Fruit fly (Drosophila melanogaster) whole organism: ENCODE measurements around the gene Sec23.

Source experiments
- CG8478 ChIP-seq: fragments of >200 bp; optimal IDR thresholded peaks from 2 replicates; lab custom pipeline; 2018; ENCODE audit warnings: inconsistent platforms
- Dll ChIP-seq: fragments of >200 bp; optimal IDR thresholded peaks from 2 replicates; lab custom pipeline; 2017
- EcR ChIP-seq, 2 experiments: fragments of >200 bp; optimal IDR thresholded peaks; 2 replicates each; lab custom pipeline; 2017; ENCODE audit warnings: missing biosample characterization in 2 of 2, missing genetic modification characterization in 2 of 2, missing genetic modification reagents in 2 of 2
- pan ChIP-seq: fragments of >200 bp; optimal IDR thresholded peaks from 2 replicates; lab custom pipeline; 2017
- psq ChIP-seq: fragments of >200 bp; optimal IDR thresholded peaks from 2 replicates; lab custom pipeline; 2017
- usp ChIP-seq: fragments of >200 bp; optimal IDR thresholded peaks from 2 replicates; lab custom pipeline; 2017; ENCODE audit warnings: missing biosample characterization, missing genetic modification characterization, mixed read lengths

Gene Sec23

DNA sequence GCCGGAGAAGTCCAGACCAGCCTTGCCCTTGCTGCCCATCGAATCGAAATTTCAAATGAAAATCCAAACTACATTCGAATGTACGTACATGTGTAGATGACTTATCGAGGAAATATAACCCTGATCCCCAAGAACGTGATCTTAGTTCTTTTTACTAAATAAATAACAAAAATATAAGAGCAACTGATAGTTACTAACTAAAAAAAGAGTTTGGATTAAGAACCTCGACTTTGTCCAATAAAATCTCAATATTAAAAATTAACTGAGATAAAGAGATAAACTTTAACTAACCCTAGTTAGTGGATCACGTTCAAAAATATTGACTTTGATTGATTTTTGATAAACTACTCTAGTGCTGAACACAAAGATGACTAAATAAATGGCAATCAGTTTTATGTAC lies 13.3 kb upstream of the Sec23 start, which contains the start of gene CG31546:
CG31546 (minus strand) TSS at position 101 of the 400 bp plus-strand sequence.
- no peak for TF ChIP-seq CG8478
- no peak for TF ChIP-seq EcR (GFP tag; optimal IDR thresholded peaks at IDR 0.05; lab: Kevin White, UChicago)
- no peak for TF ChIP-seq usp (GFP tag; lab: Kevin White, UChicago)
- no peak for TF ChIP-seq Dll (lab: Kevin White, UChicago)
- no peak for TF ChIP-seq pan (lab: Kevin White, UChicago)
- TF ChIP-seq psq (lab: Kevin White, UChicago), result no peak

DNA sequence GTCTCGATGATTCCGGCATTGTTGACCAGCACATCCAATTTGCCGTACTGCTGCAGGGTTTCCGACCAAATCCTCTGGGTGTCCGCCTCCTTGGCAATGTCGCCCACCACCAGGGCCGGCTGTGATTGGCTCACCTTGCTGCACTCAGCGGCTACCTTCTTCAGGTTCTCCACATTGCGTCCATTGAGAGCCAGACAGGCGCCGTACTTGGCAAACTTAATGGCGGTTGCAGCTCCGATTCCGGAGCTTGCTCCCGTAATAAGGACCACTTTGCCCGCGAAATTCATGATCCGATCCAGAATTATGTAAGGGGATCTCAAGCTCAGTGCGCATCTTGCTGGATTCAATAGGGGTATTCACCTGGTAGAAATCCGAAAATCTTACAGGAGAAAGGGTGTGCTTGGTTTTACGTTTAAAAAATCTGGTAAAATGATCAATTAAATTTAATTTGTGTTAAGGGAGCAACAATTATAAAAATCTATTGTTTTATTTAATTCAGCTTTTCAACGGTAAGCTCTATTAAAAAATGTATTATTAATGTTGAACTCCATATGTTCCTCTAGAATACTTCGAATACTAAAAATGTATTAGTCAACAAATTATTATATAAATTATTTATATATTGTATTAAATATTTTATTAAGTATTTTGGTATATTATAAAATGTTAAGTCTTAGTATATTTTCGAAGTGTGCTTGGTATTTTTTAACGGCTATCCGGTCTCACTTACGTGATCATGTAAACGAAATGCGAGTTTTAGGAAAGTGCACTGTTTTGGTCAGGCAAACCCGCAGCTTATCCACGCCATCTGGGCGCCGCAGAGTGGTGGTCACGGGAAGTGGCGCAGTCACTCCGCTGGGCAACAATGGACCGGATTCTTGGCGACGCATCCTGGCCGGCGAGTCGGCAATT lies 12.1 kb upstream of the Sec23 start, which contains the start of the genes CG31548 and CG12170:
CG31548 (minus strand) TSS at position 334 of the 912 bp plus-strand sequence.
CG12170 (plus strand) TSS at position 716 of the 912 bp plus-strand sequence.
- TF ChIP-seq usp (GFP tag; lab: Kevin White, UChicago) (no peak), CG8478 (no peak), psq (lab: Kevin White, UChicago) (no peak), EcR (GFP tag; optimal IDR thresholded peaks at IDR 0.05; lab: Kevin White, UChicago) (no peak), pan (lab: Kevin White, UChicago) (no peak), Dll (lab: Kevin White, UChicago) (no peak)

DNA sequence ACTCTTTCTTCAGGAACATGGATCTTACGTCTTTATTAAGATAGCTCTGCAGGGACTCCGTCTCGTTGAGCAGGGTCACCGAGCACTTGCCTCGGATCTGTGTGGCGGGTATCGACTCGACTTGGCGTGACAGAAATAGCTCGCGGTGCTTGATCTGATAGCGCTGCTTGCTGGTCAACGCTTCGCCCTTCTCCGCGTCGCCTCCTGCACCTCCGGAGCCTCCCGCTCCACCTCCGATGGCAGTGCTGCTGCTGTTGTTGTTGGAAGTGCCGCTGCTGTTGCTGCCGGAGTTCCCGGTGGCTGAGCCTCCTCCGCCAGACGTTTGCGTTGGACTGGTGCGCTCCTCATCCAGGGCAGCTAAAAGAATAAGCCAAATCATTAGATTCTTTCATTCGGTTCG lies 5.4 kb upstream of the Sec23 start:
- TF ChIP-seq CG8478 (no peak), psq (lab: Kevin White, UChicago) (no peak)

DNA sequence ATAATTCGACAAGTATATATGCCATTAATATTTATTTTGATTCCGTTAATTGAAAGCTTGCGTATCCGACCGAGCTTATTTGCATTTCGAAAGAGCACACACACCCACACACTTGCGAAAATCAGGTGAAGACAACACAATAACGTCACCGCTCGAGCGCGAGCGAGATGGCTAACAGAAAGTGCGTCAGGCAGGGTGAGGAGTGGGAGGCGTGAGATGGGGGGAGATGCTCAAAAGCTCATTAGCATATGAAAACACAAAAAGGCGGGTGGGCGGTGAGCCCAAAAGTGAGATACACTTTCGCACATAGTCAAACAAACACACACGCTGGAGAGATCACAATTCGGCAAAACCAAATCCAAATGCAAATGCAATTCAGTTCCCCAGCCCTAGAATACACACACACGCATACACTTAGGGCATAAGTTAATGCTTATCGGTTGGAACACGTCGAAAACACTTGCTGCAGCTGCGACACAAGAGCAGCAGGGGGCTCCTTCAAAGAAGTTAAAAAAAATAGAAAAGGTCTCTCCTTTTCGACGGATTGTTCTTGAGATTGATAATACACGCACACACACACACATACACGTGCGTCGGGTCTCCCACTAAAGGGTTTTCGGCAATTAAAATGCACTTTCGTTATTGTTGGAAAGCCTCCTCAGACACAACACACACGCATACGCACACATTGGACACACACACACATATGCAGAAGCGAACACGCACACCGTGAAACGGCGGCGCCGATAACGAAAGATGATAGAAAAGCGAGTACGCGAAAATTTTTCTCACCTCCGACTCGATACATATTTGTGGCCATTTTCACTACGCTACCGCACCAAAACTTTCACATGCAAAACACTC lies 928 bp upstream of the Sec23 start:
- TF ChIP-seq usp (GFP tag; lab: Kevin White, UChicago), result no peak
- no peak for TF ChIP-seq EcR (GFP tag; optimal IDR thresholded peaks at IDR 0.05; lab: Kevin White, UChicago)
- TF ChIP-seq CG8478, result no peak
- TF ChIP-seq psq (lab: Kevin White, UChicago), result no peak
- no peak for TF ChIP-seq pan (lab: Kevin White, UChicago)
- TF ChIP-seq Dll (lab: Kevin White, UChicago), result no peak

DNA sequence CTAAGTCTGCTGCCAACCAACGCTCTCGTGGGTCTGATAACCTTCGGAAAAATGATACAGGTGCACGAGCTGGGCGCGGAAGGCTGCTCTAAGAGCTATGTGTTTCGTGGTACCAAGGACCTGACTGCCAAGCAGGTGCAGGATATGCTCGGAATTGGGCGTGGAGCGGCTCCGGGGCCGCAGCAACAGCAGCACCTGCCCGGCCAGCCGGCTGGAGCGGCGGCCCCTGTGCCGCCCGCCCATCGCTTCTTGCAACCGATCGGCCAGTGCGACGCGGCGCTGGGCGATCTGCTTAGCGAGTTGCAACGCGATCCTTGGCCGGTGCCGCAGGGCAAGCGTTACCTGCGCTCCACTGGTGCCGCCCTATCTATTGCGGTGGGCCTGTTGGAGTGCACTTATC lies 1.0 kb downstream of the Sec23 start:
- no peak for TF ChIP-seq pan (lab: Kevin White, UChicago)
- TF ChIP-seq CG8478, result no peak

DNA sequence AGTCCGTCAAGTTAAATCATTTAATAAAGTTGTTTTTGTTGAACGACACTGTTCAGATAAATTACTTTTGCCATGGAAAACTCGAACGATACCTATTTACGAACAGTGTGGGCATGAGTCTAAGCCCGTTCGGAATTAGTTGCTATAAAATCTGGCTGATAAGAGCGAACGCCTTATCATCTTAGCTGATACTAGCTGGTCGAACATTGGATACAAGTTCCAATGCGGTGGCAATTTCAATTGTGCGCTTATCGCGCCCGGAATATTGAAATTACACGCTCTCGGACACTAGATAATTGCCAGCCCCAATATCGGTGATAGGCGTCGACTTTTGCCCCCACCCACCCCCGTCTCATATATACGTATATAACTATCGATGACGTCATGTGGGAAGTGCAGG lies 5.0 kb downstream of the Sec23 start:
- TF ChIP-seq usp (GFP tag; lab: Kevin White, UChicago) (no peak), pan (lab: Kevin White, UChicago) (no peak), EcR (GFP tag; optimal IDR thresholded peaks at IDR 0.05; lab: Kevin White, UChicago) (no peak), CG8478 (no peak), psq (lab: Kevin White, UChicago) (no peak), Dll (lab: Kevin White, UChicago) (no peak)

DNA sequence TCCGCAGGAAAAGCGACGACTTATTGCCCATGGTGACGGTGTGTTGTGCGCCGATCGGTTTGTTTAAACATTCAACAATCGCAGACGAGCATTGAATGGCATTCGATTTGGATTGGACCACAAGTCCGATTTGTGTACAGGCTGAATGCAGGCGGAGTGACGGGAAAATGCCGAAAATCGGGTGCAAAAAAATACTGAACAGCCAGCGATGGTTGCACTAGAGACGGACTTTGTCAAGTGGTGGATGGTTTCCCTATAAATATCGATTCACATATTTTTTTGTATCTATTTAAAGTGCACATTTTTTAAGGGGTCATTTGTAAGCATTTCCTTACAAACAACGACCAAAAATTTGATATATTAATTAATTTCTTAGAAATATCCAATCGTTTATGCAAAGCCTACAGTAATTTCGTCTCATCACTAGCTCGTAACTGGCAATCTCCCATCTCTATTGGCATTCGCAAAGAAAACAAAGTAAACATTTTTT lies 5.9 kb downstream of the Sec23 start, which contains the start of the genes elm and MED27:
elm (minus strand) TSS at position 170 of the 490 bp plus-strand sequence.
MED27 (plus strand) TSS at position 448 of the 490 bp plus-strand sequence.
- TF ChIP-seq CG8478 (no peak), Dll (lab: Kevin White, UChicago) (no peak), pan (lab: Kevin White, UChicago) (no peak), psq (lab: Kevin White, UChicago) (no peak), EcR (GFP tag; optimal IDR thresholded peaks at IDR 0.05; lab: Kevin White, UChicago) (no peak), usp (GFP tag; lab: Kevin White, UChicago) (no peak)

DNA sequence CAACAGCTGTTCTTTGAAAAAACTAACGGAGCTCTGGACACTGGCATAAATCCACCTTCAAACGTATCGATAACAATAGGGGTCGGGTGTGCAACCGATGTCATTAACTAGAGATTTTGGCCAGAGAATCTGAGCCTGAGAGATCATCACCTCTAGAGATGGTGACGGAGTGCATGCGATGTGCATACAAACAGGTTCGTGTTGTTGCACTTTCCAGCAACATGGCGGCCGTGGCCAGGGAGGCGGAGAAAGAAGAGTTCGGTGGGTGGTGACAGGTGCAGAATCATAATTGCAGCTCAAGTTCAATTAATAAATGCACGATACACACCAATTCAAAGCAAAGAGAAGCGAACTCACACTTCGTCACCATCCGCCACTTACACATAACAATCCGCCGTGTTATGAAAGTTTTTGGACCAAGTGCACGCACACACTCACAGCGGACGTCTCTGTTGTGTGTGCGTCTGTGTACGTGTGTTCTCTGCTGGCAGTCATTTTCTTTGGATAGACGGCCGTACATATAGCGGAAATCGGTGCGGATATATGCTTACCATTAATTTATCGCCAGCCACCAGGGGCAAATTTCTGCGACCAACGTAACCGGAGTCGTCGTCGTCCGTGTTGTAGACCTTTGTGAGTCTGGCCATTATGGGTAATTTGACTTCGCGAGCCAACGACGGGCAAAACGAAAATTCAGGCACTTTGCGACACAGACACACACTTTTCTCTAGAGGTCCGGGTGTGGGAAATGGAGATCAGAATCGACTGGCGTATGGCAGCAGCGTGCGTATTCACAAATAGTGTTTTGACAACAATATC lies 10.3 kb downstream of the Sec23 start:
- TF ChIP-seq Dll (lab: Kevin White, UChicago), result no peak
- no peak for TF ChIP-seq psq (lab: Kevin White, UChicago)
- TF ChIP-seq pan (lab: Kevin White, UChicago), result no peak
- TF ChIP-seq usp (GFP tag; lab: Kevin White, UChicago), result no peak
- no peak for TF ChIP-seq CG8478
- no peak for TF ChIP-seq EcR (GFP tag; optimal IDR thresholded peaks at IDR 0.05; lab: Kevin White, UChicago)

DNA sequence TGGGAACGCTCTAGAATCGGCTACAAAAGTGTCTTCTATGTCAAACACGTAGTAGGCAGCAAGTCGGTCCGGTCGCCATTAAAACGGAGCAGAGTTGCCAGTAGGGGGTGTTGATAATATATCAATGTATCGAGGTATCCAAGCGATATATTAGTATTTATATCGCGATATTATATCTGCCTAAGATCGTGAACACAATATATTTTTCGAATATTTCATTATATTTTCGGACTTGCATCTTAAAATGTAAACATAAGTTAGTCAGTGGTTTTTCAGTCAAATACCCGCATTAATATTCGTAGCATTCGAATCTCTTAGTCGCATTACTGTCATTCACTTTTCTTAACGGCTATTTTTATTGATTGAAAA lies 10.9 kb downstream of the Sec23 start, which contains the start of gene CG2182:
CG2182 (minus strand) TSS at position 84 of the 369 bp plus-strand sequence.
- no peak for TF ChIP-seq pan (lab: Kevin White, UChicago)
- no peak for TF ChIP-seq CG8478
- no peak for TF ChIP-seq usp (GFP tag; lab: Kevin White, UChicago)
- no peak for TF ChIP-seq Dll (lab: Kevin White, UChicago)
- no peak for TF ChIP-seq EcR (GFP tag; optimal IDR thresholded peaks at IDR 0.05; lab: Kevin White, UChicago)
- TF ChIP-seq psq (lab: Kevin White, UChicago), result no peak

DNA sequence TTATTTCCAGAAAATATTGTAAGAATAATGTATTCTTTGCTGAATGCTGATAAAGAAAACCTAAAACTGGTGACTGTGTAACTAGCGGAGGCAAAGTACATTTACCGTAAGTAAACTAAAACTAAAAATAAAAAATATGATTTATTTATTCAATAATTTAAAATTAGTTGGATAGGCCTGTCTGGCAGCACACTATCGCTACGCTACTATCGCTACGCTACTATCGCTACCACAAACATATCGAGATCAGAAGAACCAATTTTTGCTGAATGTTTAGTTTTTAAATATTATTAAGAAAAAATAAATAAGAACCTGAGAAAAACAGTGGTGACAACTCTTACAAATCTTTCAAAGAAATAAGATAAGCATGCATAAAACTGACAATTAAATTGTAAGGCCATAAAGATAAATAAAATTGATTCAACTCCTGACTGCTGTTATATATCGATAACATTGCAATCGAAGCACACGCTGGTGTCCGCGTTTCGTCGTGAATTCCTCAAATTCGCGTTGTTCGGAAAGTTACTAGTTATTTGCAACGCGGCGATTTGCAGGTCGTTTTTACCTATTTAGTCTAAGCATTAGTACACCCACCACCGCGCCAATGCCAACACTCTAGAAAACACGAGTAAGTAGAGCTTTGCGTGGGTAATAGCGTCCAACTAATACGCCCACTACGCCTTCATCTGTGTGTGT lies 11.5 kb downstream of the Sec23 start, which contains the start of gene Wdr33:
Wdr33 (plus strand) TSS at position 438 of the 696 bp plus-strand sequence.
- TF ChIP-seq Dll (lab: Kevin White, UChicago) (no peak), CG8478 (no peak), usp (GFP tag; lab: Kevin White, UChicago) (no peak), pan (lab: Kevin White, UChicago) (no peak), EcR (GFP tag; optimal IDR thresholded peaks at IDR 0.05; lab: Kevin White, UChicago) (no peak), psq (lab: Kevin White, UChicago) (no peak)
